Worm (Caenorhabditis elegans) whole organism, young adult: ENCODE measurements around the gene ZK1058.3.
"Not testable (repeated sequence)": the region's sequence is repeated elsewhere in the genome, so short reads cannot be mapped to it uniquely, and the experiment has no call there.

Experiments
- B0019.2 ChIP-seq: fragments of 200-800 bp; sonication (Bioruptor generic); conservative IDR thresholded peaks from 2 replicates; pipeline ENCODE4 v1.3.6; 2022; ENCODE audit warnings: missing genetic modification reagents, missing genetic modification characterization, missing compliant biosample characterization
- C17E4.6 ChIP-seq: fragments of 200-800 bp; sonication (Bioruptor generic); IDR thresholded peaks from 2 replicates; pipeline ENCODE4 v1.3.6; 2022; ENCODE audit warnings: missing genetic modification reagents, missing genetic modification characterization, missing compliant biosample characterization
- D2030.7 ChIP-seq: fragments of 200-800 bp; sonication (Bioruptor generic); IDR thresholded peaks from 2 replicates; pipeline ENCODE4 v1.3.6; 2022; ENCODE audit warnings: missing genetic modification reagents, missing genetic modification characterization, missing compliant biosample characterization
- F33H1.4 ChIP-seq: fragments of 200-800 bp; sonication (Bioruptor generic); IDR thresholded peaks from 2 replicates; pipeline ENCODE4 v1.3.6; 2022; ENCODE audit warnings: missing genetic modification reagents, missing genetic modification characterization, missing compliant biosample characterization
- Y53F4B.3 ChIP-seq: fragments of 200-800 bp; sonication (Bioruptor generic); IDR thresholded peaks from 2 replicates; pipeline ENCODE4 v1.3.6; 2022; ENCODE audit warnings: missing genetic modification reagents, missing genetic modification characterization, missing compliant biosample characterization
- Y53G8AR.9 ChIP-seq: fragments of 200-800 bp; sonication (Bioruptor generic); conservative IDR thresholded peaks from 2 replicates; pipeline ENCODE4 v1.3.6; 2022; ENCODE audit warnings: missing genetic modification reagents, missing genetic modification characterization, missing compliant biosample characterization
- Y56A3A.18 ChIP-seq: fragments of 200-800 bp; sonication (Bioruptor generic); IDR thresholded peaks from 2 replicates; pipeline ENCODE4 v1.3.6; 2022; ENCODE audit warnings: missing genetic modification reagents, missing genetic modification characterization, missing compliant biosample characterization
- Y67H2A.10 ChIP-seq: fragments of 200-800 bp; sonication (Bioruptor generic); conservative IDR thresholded peaks from 2 replicates; pipeline ENCODE4 v1.3.6; 2022; ENCODE audit warnings: missing genetic modification reagents, missing genetic modification characterization, missing compliant biosample characterization
- Y95B8A.8 ChIP-seq: fragments of 200-800 bp; sonication (Bioruptor generic); IDR thresholded peaks from 2 replicates; pipeline ENCODE4 v1.3.6; 2022; ENCODE audit warnings: missing genetic modification reagents, missing genetic modification characterization, missing compliant biosample characterization
- aptf-2 ChIP-seq: fragments of 200-800 bp; sonication (Bioruptor generic); conservative IDR thresholded peaks from 2 replicates; pipeline ENCODE4 v1.3.6; 2022; ENCODE audit warnings: missing genetic modification reagents, missing genetic modification characterization, missing compliant biosample characterization
- aptf-3 ChIP-seq: fragments of 200-800 bp; sonication (Bioruptor generic); IDR thresholded peaks from 2 replicates; pipeline ENCODE4 v1.3.6; 2022; ENCODE audit warnings: missing genetic modification characterization, missing compliant biosample characterization
- attf-3 ChIP-seq: fragments of 200-800 bp; sonication (Bioruptor generic); conservative IDR thresholded peaks from 2 replicates; pipeline ENCODE4 v1.3.6; 2022; ENCODE audit warnings: missing genetic modification reagents, missing genetic modification characterization, missing compliant biosample characterization
- attf-6 ChIP-seq: fragments of 200-800 bp; sonication (Bioruptor generic); IDR thresholded peaks from 2 replicates; pipeline ENCODE4 v1.3.6; 2022; ENCODE audit warnings: missing genetic modification reagents, missing genetic modification characterization, missing compliant biosample characterization
- bed-1 ChIP-seq: fragments of 200-800 bp; sonication (Bioruptor generic); IDR thresholded peaks from 2 replicates; pipeline ENCODE4 v1.3.6; 2022; ENCODE audit warnings: missing genetic modification reagents, missing genetic modification characterization, missing compliant biosample characterization
- cebp-1 ChIP-seq, 2 experiments: fragments of 200-800 bp in 1 of 2; sonication (Bioruptor generic) in 1 of 2; sonication (generic microtip) in 1 of 2; IDR thresholded peaks in 1 of 2; optimal IDR thresholded peaks in 1 of 2; 2 replicates each; pipeline versions ENCODE4 v1.3.6 to Lab custom; 2017 to 2022; ENCODE audit warnings: missing compliant biosample characterization in 2 of 2, missing genetic modification characterization in 2 of 2, mild to moderate bottlenecking in 1 of 2, missing genetic modification reagents in 1 of 2, moderate library complexity in 1 of 2
- ceh-100 ChIP-seq: fragments of 200-800 bp; sonication (Bioruptor generic); IDR thresholded peaks from 2 replicates; pipeline ENCODE4 v1.3.6; 2022; ENCODE audit warnings: missing genetic modification reagents, missing genetic modification characterization, missing compliant biosample characterization
- ceh-40 ChIP-seq: fragments of 200-800 bp; sonication (Bioruptor generic); IDR thresholded peaks from 2 replicates; pipeline ENCODE4 v1.3.6; 2022; ENCODE audit warnings: missing genetic modification characterization, missing compliant biosample characterization
- ceh-58 ChIP-seq: fragments of 200-800 bp; sonication (Bioruptor generic); IDR thresholded peaks from 2 replicates; pipeline ENCODE4 v1.3.6; 2022; ENCODE audit warnings: missing genetic modification characterization, missing compliant biosample characterization
- dox-1 ChIP-seq: fragments of 200-800 bp; sonication (Bioruptor generic); IDR thresholded peaks from 2 replicates; pipeline ENCODE4 v1.3.6; 2022; ENCODE audit warnings: missing genetic modification reagents, missing genetic modification characterization, missing compliant biosample characterization
- egl-18 ChIP-seq: fragments of 200-800 bp; sonication (Bioruptor generic); IDR thresholded peaks from 2 replicates; pipeline ENCODE4 v1.3.6; 2022; ENCODE audit warnings: missing genetic modification reagents, missing genetic modification characterization, missing compliant biosample characterization
- egl-44 ChIP-seq: fragments of 200-800 bp; sonication (Bioruptor generic); IDR thresholded peaks from 2 replicates; pipeline ENCODE4 v1.3.6; 2022; ENCODE audit warnings: missing genetic modification reagents, missing genetic modification characterization, missing compliant biosample characterization
- egrh-3 ChIP-seq: fragments of 200-800 bp; sonication (Bioruptor generic); IDR thresholded peaks from 2 replicates; pipeline ENCODE4 v1.3.6; 2022; ENCODE audit warnings: missing genetic modification reagents, missing genetic modification characterization, missing compliant biosample characterization
- ekl-4 ChIP-seq: fragments of 200-800 bp; sonication (Bioruptor generic); IDR thresholded peaks from 2 replicates; pipeline ENCODE4 v1.3.6; 2022; ENCODE audit warnings: missing genetic modification reagents, missing genetic modification characterization, missing compliant biosample characterization
- hmg-1.2 ChIP-seq: fragments of 200-800 bp; sonication (Bioruptor generic); IDR thresholded peaks from 2 replicates; pipeline ENCODE4 v1.3.6; 2022; ENCODE audit warnings: missing genetic modification reagents, missing genetic modification characterization, missing compliant biosample characterization
- hmg-20 ChIP-seq: fragments of 200-800 bp; sonication (Bioruptor generic); IDR thresholded peaks from 2 replicates; pipeline ENCODE4 v1.3.6; 2022; ENCODE audit warnings: missing genetic modification reagents, missing genetic modification characterization, missing compliant biosample characterization
- hsf-1 ChIP-seq: fragments of 200-800 bp; sonication (Bioruptor generic); IDR thresholded peaks from 2 replicates; pipeline ENCODE4 v1.3.6; 2022; ENCODE audit warnings: missing genetic modification reagents, missing genetic modification characterization, missing compliant biosample characterization
- lag-1 ChIP-seq: fragments of 200-800 bp; sonication (Bioruptor generic); IDR thresholded peaks from 2 replicates; pipeline ENCODE4 v1.3.6; 2022; ENCODE audit warnings: missing genetic modification reagents, missing genetic modification characterization, missing compliant biosample characterization
- let-526 ChIP-seq: fragments of 200-800 bp; sonication (Bioruptor generic); IDR thresholded peaks from 2 replicates; pipeline ENCODE4 v1.3.6; 2022; ENCODE audit warnings: missing genetic modification reagents, missing genetic modification characterization, missing compliant biosample characterization
- lin-26 ChIP-seq: fragments of 200-800 bp; sonication (Bioruptor generic); IDR thresholded peaks from 2 replicates; pipeline ENCODE4 v1.3.6; 2022; ENCODE audit warnings: missing genetic modification reagents, missing genetic modification characterization, missing compliant biosample characterization
- madf-3 ChIP-seq: fragments of 200-800 bp; sonication (Bioruptor generic); IDR thresholded peaks from 2 replicates; pipeline ENCODE4 v1.3.6; 2022; ENCODE audit warnings: missing genetic modification reagents, missing genetic modification characterization, missing compliant biosample characterization
- madf-6 ChIP-seq: fragments of 200-800 bp; sonication (Bioruptor generic); IDR thresholded peaks from 2 replicates; pipeline ENCODE4 v1.3.6; 2022; ENCODE audit warnings: missing genetic modification reagents, missing genetic modification characterization, missing compliant biosample characterization
- madf-8 ChIP-seq: fragments of 200-800 bp; sonication (Bioruptor generic); conservative IDR thresholded peaks from 2 replicates; pipeline ENCODE4 v1.3.6; 2022; ENCODE audit warnings: missing genetic modification reagents, missing genetic modification characterization, missing compliant biosample characterization
- mcd-1 ChIP-seq: fragments of 200-800 bp; sonication (Bioruptor generic); IDR thresholded peaks from 2 replicates; pipeline ENCODE4 v1.3.6; 2022; ENCODE audit warnings: missing genetic modification reagents, missing genetic modification characterization, missing compliant biosample characterization
- nfya-2 ChIP-seq: fragments of 200-800 bp; sonication (Bioruptor generic); IDR thresholded peaks from 2 replicates; pipeline ENCODE4 v1.3.6; 2022; ENCODE audit warnings: missing genetic modification reagents, missing genetic modification characterization, missing compliant biosample characterization
- nfyb-1 ChIP-seq: fragments of 200-800 bp; sonication (Bioruptor generic); IDR thresholded peaks from 2 replicates; pipeline ENCODE4 v1.3.6; 2022; ENCODE audit warnings: missing genetic modification reagents, missing genetic modification characterization, missing compliant biosample characterization
- nhr-80 ChIP-seq: sonication (generic microtip); optimal IDR thresholded peaks from 2 replicates; lab custom pipeline; 2016; ENCODE audit warnings: missing genetic modification characterization, missing compliant biosample characterization
- pbrm-1 ChIP-seq: fragments of 200-800 bp; sonication (Bioruptor generic); IDR thresholded peaks from 2 replicates; pipeline ENCODE4 v1.3.6; 2022; ENCODE audit warnings: missing genetic modification reagents, missing genetic modification characterization, missing compliant biosample characterization
- rcor-1 ChIP-seq: fragments of 200-800 bp; sonication (Bioruptor generic); IDR thresholded peaks from 2 replicates; pipeline ENCODE4 v1.3.6; 2022; ENCODE audit warnings: missing genetic modification reagents, missing genetic modification characterization, missing compliant biosample characterization
- ztf-25 ChIP-seq: fragments of 200-800 bp; sonication (Bioruptor generic); IDR thresholded peaks from 2 replicates; pipeline ENCODE4 v1.3.6; 2022; ENCODE audit warnings: missing genetic modification reagents, missing genetic modification characterization, missing compliant biosample characterization
- ztf-28 ChIP-seq: fragments of 200-800 bp; sonication (Bioruptor generic); IDR thresholded peaks from 2 replicates; pipeline ENCODE4 v1.3.6; 2022; ENCODE audit warnings: missing genetic modification reagents, missing genetic modification characterization, missing compliant biosample characterization
- ztf-6 ChIP-seq: fragments of 200-800 bp; sonication (Bioruptor generic); IDR thresholded peaks from 2 replicates; pipeline ENCODE4 v1.3.6; 2022; ENCODE audit warnings: missing genetic modification reagents, missing genetic modification characterization, missing compliant biosample characterization

ZK1058.3 gene

ce11 chrIII:3893992-3894391, 24.7 kb upstream of the ZK1058.3 start:
- no peak for TF ChIP-seq egl-44 (GFP tag; lab: Robert Waterston, UW)
- peak; percentile 64 for TF ChIP-seq nhr-80
- TF ChIP-seq, all 124 proteins: peak for 1

ce11 chrIII:3895887-3896286, 22.8 kb upstream of the ZK1058.3 start:
- peak; percentile 95 for TF ChIP-seq hsf-1 (GFP tag; lab: Robert Waterston, UW)
- TF ChIP-seq ekl-4 (GFP tag; lab: Robert Waterston, UW): 0 out of 2 replicates have a peak, but pooled peaks have one; percentile 34

DNA sequence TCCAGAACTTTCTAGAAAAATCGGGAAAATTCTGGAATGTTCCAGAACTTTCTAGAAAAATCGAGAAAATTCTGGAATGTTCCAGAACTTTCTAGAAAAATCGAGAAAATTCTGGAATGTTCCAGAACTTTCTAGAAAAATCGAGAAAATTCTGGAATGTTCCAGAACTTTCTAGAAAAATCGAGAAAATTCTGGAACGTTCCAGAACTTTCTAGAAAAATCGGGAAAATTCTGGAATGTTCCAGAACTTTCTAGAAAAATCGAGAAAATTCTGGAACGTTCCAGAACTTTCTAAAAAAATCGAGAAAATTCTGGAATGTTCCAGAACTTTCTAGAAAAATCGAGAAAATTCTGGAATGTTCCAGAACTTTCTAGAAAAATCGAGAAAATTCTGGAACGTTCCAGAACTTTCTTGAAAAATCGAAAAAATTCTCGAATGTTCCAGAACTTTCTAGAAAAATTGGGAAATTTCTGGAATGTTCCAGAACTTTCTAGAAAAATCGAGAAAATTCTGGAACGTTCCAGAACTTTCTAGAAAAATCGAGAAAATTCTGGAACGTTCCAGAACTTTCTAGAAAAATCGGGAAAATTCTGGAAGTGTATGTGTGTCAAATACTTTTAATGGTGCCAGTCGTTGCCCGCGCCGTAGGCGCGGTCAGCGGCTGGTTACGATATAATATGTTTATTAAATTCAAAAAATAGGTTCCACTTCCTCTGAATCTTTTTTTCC, 21.4 kb upstream of the ZK1058.3 start:
- TF ChIP-seq Y53G8AR.9 (GFP tag; lab: Robert Waterston, UW): peak; percentile 79
- peak; percentile 95 for TF ChIP-seq rcor-1
- TF ChIP-seq ceh-100 (GFP tag; lab: Robert Waterston, UW): peak; percentile 72
- TF ChIP-seq C17E4.6 (GFP tag; lab: Robert Waterston, UW): peak; percentile 47; the same call in 1 of the 2 replicates
- peak; percentile 98 for TF ChIP-seq dox-1 (GFP tag; lab: Robert Waterston, UW)
- TF ChIP-seq aptf-3 (GFP tag; lab: Robert Waterston, UW): peak; percentile 89
- peak; percentile 61; the same call in 1 of the 2 replicates for TF ChIP-seq ztf-6 (GFP tag; lab: Robert Waterston, UW)
- peak; percentile 73 for TF ChIP-seq Y67H2A.10 (GFP tag; lab: Robert Waterston, UW)
- peak; percentile 95 for TF ChIP-seq ztf-28 (GFP tag; lab: Robert Waterston, UW)
- TF ChIP-seq D2030.7 (GFP tag; lab: Robert Waterston, UW): peak; percentile 93
- peak; percentile 99 for TF ChIP-seq egrh-3 (GFP tag; lab: Robert Waterston, UW)
- peak; percentile 45; the same call in 1 of the 2 replicates for TF ChIP-seq ztf-25 (GFP tag; lab: Robert Waterston, UW)
- TF ChIP-seq lag-1: peak; percentile 83; the same call in 1 of the 2 replicates
- peak; percentile 39; the same call in 1 of the 2 replicates for TF ChIP-seq F33H1.4 (GFP tag; lab: Robert Waterston, UW)
- 0 out of 2 replicates have a peak, but pooled peaks have one; percentile 33 for TF ChIP-seq mcd-1 (GFP tag; lab: Robert Waterston, UW)
- peak; percentile 96 for TF ChIP-seq ceh-40 (GFP tag; lab: Robert Waterston, UW)
- peak; percentile 69 for TF ChIP-seq lin-26
- TF ChIP-seq hmg-20 (GFP tag; lab: Robert Waterston, UW): 0 out of 2 replicates have a peak, but pooled peaks have one; percentile 5
- TF ChIP-seq madf-6 (GFP tag; lab: Robert Waterston, UW): peak; percentile 77
- TF ChIP-seq aptf-2: 0 out of 2 replicates have a peak, but pooled peaks have one; percentile 10
- TF ChIP-seq attf-3 (GFP tag; lab: Robert Waterston, UW): peak; percentile 28; the same call in 1 of the 2 replicates
- TF ChIP-seq ekl-4 (GFP tag; lab: Robert Waterston, UW): peak; percentile 94
- peak; percentile 92 for TF ChIP-seq egl-18 (GFP tag; lab: Robert Waterston, UW)
- TF ChIP-seq Y56A3A.18: peak; percentile 94
- TF ChIP-seq cebp-1 (GFP tag; IDR thresholded peaks at IDR 0.05; lab: Robert Waterston, UW): peak; percentile 42; the same call in 1 of the 2 replicates
- not testable (repeated sequence) for TF ChIP-seq cebp-1 (tag; optimal IDR thresholded peaks at IDR 0.05; lab: Kevin White, UChicago)
- peak; percentile 95 for TF ChIP-seq Y95B8A.8 (GFP tag; lab: Robert Waterston, UW)
- TF ChIP-seq nfyb-1 (GFP tag; lab: Robert Waterston, UW): peak; percentile 90
- peak; percentile 90 for TF ChIP-seq pbrm-1 (GFP tag; lab: Robert Waterston, UW)
- TF ChIP-seq Y53F4B.3 (GFP tag; lab: Robert Waterston, UW): peak; percentile 95
- TF ChIP-seq bed-1 (GFP tag; lab: Robert Waterston, UW): peak; percentile 79; the same call in 1 of the 2 replicates
- TF ChIP-seq ceh-58 (GFP tag; lab: Robert Waterston, UW): peak; percentile 99
- TF ChIP-seq attf-6 (GFP tag; lab: Robert Waterston, UW): peak; percentile 94
- TF ChIP-seq egl-44 (GFP tag; lab: Robert Waterston, UW): 0 out of 2 replicates have a peak, but pooled peaks have one; percentile 29
- peak; percentile 83; the same call in 1 of the 2 replicates for TF ChIP-seq nfya-2
- peak; percentile 99 for TF ChIP-seq hsf-1 (GFP tag; lab: Robert Waterston, UW)
- peak; percentile 90 for TF ChIP-seq B0019.2 (GFP tag; lab: Robert Waterston, UW)
- peak; percentile 94 for TF ChIP-seq let-526 (GFP tag; lab: Robert Waterston, UW)
- TF ChIP-seq hmg-1.2 (GFP tag; lab: Robert Waterston, UW): peak; percentile 40
- peak; percentile 64 for TF ChIP-seq madf-8 (GFP tag; lab: Robert Waterston, UW)
- TF ChIP-seq madf-3 (GFP tag; lab: Robert Waterston, UW): peak; percentile 96
